Fruit fly (Drosophila melanogaster) whole organism, wandering third instar larva: ENCODE data around the gene Ugt37B1.

Experiments used
- CG32264 ChIP-seq: fragments of 200-800 bp; sonication (Bioruptor generic); optimal IDR thresholded peaks from 2 replicates; lab custom pipeline; 2016; ENCODE audit warnings: missing biosample characterization, missing genetic modification characterization
- CG9705 ChIP-seq: fragments of 200-800 bp; sonication (Bioruptor generic); optimal IDR thresholded peaks from 2 replicates; lab custom pipeline; 2018; ENCODE audit warnings: missing biosample characterization, mild to moderate bottlenecking, missing genetic modification characterization
- CrebA ChIP-seq: fragments of 200-800 bp; sonication (Bioruptor generic); optimal IDR thresholded peaks from 2 replicates; lab custom pipeline; 2016; ENCODE audit warnings: missing biosample characterization, mild to moderate bottlenecking, missing genetic modification characterization, borderline replicate concordance
- Dfd ChIP-seq: fragments of >200 bp; optimal IDR thresholded peaks from 2 replicates; lab custom pipeline; 2017; ENCODE audit warnings: missing biosample characterization, missing genetic modification characterization
- GATAd ChIP-seq: sonication (Bioruptor generic); optimal IDR thresholded peaks from 2 replicates; lab custom pipeline; 2016; ENCODE audit warnings: missing biosample characterization, missing genetic modification characterization
- HLH106 ChIP-seq: fragments of 200-800 bp; optimal IDR thresholded peaks from 3 replicates; lab custom pipeline; 2019; ENCODE audit warnings: missing biosample characterization, mild to moderate bottlenecking, missing genetic modification characterization, moderate library complexity
- Hnf4 ChIP-seq: fragments of 200-800 bp; sonication (Bioruptor generic); optimal IDR thresholded peaks from 2 replicates; lab custom pipeline; 2016; ENCODE audit warnings: missing biosample characterization, mild to moderate bottlenecking, missing genetic modification characterization
- Hr78 ChIP-seq: fragments of >200 bp; optimal IDR thresholded peaks from 2 replicates; lab custom pipeline; 2017; ENCODE audit warnings: missing biosample characterization, missing genetic modification characterization
- Hr83 ChIP-seq: fragments of 200-300 bp; sonication (Bioruptor generic); optimal IDR thresholded peaks from 2 replicates; lab custom pipeline; 2016; ENCODE audit warnings: missing biosample characterization, mild to moderate bottlenecking, missing genetic modification characterization, moderate library complexity; ENCODE audit not compliant: poor library complexity, severe bottlenecking
- Jra ChIP-seq: sonication (Bioruptor generic); optimal IDR thresholded peaks from 2 replicates; lab custom pipeline; 2016; ENCODE audit warnings: missing biosample characterization, missing genetic modification characterization
- Mio ChIP-seq: sonication (Bioruptor generic); optimal IDR thresholded peaks from 2 replicates; lab custom pipeline; 2016; ENCODE audit warnings: missing biosample characterization, missing genetic modification characterization
- Myc ChIP-seq: fragments of >200 bp; optimal IDR thresholded peaks from 2 replicates; lab custom pipeline; 2017
- N ChIP-seq: fragments of >200 bp; optimal IDR thresholded peaks from 2 replicates; lab custom pipeline; 2018; ENCODE audit warnings: missing biosample characterization, missing external identifiers, missing genetic modification characterization
- OdsH ChIP-seq: fragments of 200-800 bp; sonication (Bioruptor generic); optimal IDR thresholded peaks from 2 replicates; lab custom pipeline; 2016; ENCODE audit warnings: missing biosample characterization, mild to moderate bottlenecking, missing genetic modification characterization
- Sp1 ChIP-seq: fragments of 200-800 bp; sonication (Bioruptor generic); optimal IDR thresholded peaks from 3 replicates; lab custom pipeline; 2019; ENCODE audit warnings: missing biosample characterization, mild to moderate bottlenecking, missing genetic modification characterization, moderate library complexity
- Vsx2 ChIP-seq: fragments of 200-300, 225-300 bp; sonication (Bioruptor generic); optimal IDR thresholded peaks from 2 replicates; lab custom pipeline; 2018; ENCODE audit warnings: missing biosample characterization, missing genetic modification characterization; ENCODE audit not compliant: partially characterized antibody
- br ChIP-seq: fragments of 200-800 bp; sonication (Bioruptor generic); optimal IDR thresholded peaks from 2 replicates; lab custom pipeline; 2016; ENCODE audit warnings: missing biosample characterization, missing genetic modification characterization
- brk ChIP-seq: fragments of 200-800 bp; sonication (Bioruptor generic); optimal IDR thresholded peaks from 2 replicates; lab custom pipeline; 2016; ENCODE audit warnings: missing biosample characterization, mild to moderate bottlenecking, missing genetic modification characterization
- dl ChIP-seq, 2 experiments: fragments of 175-275, 200-275 bp in 1 of 2; fragments of 200-275 bp in 1 of 2; sonication (Bioruptor generic); optimal IDR thresholded peaks; lab custom pipeline; 2018; ENCODE audit warnings: mild to moderate bottlenecking in 2 of 2, missing biosample characterization in 2 of 2, missing genetic modification characterization in 2 of 2, moderate library complexity in 2 of 2; ENCODE audit not compliant: partially characterized antibody in 2 of 2, insufficient read depth in 1 of 2
- dmrt93B ChIP-seq: fragments of 200-800 bp; sonication (Bioruptor generic); optimal IDR thresholded peaks from 2 replicates; lab custom pipeline; 2018; ENCODE audit warnings: missing biosample characterization, mild to moderate bottlenecking, missing genetic modification characterization
- dsf ChIP-seq: sonication (Bioruptor generic); optimal IDR thresholded peaks from 2 replicates; lab custom pipeline; 2016; ENCODE audit warnings: missing biosample characterization, missing genetic modification characterization, borderline replicate concordance
- ey ChIP-seq: fragments of 200-800 bp; sonication (Bioruptor generic); optimal IDR thresholded peaks from 2 replicates; lab custom pipeline; 2016; ENCODE audit warnings: missing biosample characterization, missing genetic modification characterization
- foxo ChIP-seq, 2 experiments: fragments of 200-800 bp; sonication (Bioruptor generic); optimal IDR thresholded peaks; 2 replicates in 1 of 2; 3 replicates in 1 of 2; lab custom pipeline; 2016 to 2017; ENCODE audit warnings: missing biosample characterization in 2 of 2, missing genetic modification characterization in 2 of 2
- fru ChIP-seq: fragments of 200-800 bp; sonication (Bioruptor generic); optimal IDR thresholded peaks from 3 replicates; lab custom pipeline; 2016; ENCODE audit warnings: missing biosample characterization, mild to moderate bottlenecking, missing genetic modification characterization
- h ChIP-seq: fragments of 200-800 bp; sonication (Bioruptor generic); optimal IDR thresholded peaks from 3 replicates; lab custom pipeline; 2016; ENCODE audit warnings: missing biosample characterization, mild to moderate bottlenecking, missing genetic modification characterization
- jim ChIP-seq: fragments of 175-275, 200-325 bp; sonication (Bioruptor generic); optimal IDR thresholded peaks from 2 replicates; lab custom pipeline; 2016; ENCODE audit warnings: missing biosample characterization, mild to moderate bottlenecking, missing genetic modification characterization
- lola ChIP-seq: fragments of >200 bp; optimal IDR thresholded peaks from 2 replicates; lab custom pipeline; 2017; ENCODE audit warnings: missing biosample characterization, missing genetic modification characterization
- pan ChIP-seq: fragments of >200 bp; optimal IDR thresholded peaks from 2 replicates; lab custom pipeline; 2017
- psq ChIP-seq: fragments of 200-800 bp; sonication (Bioruptor generic); optimal IDR thresholded peaks from 3 replicates; lab custom pipeline; 2017; ENCODE audit warnings: missing biosample characterization, mild to moderate bottlenecking, missing genetic modification characterization, moderate library complexity
- rgr ChIP-seq: fragments of 200-800 bp; sonication (Bioruptor generic); optimal IDR thresholded peaks from 3 replicates; lab custom pipeline; 2016; ENCODE audit warnings: missing biosample characterization, mild to moderate bottlenecking, missing genetic modification characterization
- sage ChIP-seq: fragments of 200-800 bp; sonication (Bioruptor generic); optimal IDR thresholded peaks from 2 replicates; lab custom pipeline; 2016; ENCODE audit warnings: missing biosample characterization, mild to moderate bottlenecking, missing genetic modification characterization
- sv ChIP-seq: fragments of 200-800 bp; sonication (Bioruptor generic); optimal IDR thresholded peaks from 3 replicates; lab custom pipeline; 2016; ENCODE audit warnings: missing biosample characterization, missing genetic modification characterization
- tai ChIP-seq: sonication (Bioruptor generic); optimal IDR thresholded peaks from 2 replicates; lab custom pipeline; 2016; ENCODE audit warnings: missing biosample characterization, missing genetic modification characterization
- usp ChIP-seq: fragments of >200 bp; optimal IDR thresholded peaks from 2 replicates; lab custom pipeline; 2017; ENCODE audit warnings: missing biosample characterization, missing genetic modification characterization
- woc ChIP-seq: sonication (Bioruptor generic); optimal IDR thresholded peaks from 2 replicates; lab custom pipeline; 2016; ENCODE audit warnings: missing biosample characterization, mild to moderate bottlenecking, missing genetic modification characterization

Gene Ugt37B1

DNA sequence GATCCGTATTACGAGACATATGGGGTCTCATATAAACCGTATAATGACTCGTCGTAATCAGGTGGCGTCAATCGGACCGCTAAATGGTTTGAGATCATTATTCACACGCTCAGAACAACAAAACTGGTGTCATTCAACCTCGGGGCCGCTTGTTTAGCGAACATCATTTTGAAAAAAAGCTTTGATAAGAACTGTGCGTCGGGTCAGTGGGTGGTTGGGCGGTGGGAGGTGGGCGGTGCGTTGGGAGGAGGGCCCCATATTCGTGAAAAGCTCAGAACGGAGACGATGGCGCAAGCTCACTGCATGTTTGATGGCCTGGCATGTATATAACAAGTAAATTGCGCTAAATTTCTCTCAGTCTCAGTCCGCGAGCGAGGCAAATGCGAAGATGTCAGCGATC lies 30.6 kb downstream of the Ugt37B1 start, which contains the start of gene AANATL2:
Gene AANATL2 (plus strand): TSS at position 372 of the 400 bp plus-strand sequence.
- TF ChIP-seq Myc (lab: Kevin White, UChicago) (no peak), CG9705 (GFP tag; lab: Kevin White, UChicago) (no peak), fru (GFP tag; lab: Kevin White, UChicago) (no peak), usp (GFP tag; lab: Kevin White, UChicago) (no peak), ey (GFP tag; lab: Kevin White, UChicago) (no peak), dmrt93B (no peak), Hr78 (GFP tag; lab: Kevin White, UChicago) (no peak), jim (no peak), rgr (GFP tag; lab: Kevin White, UChicago) (no peak), dsf (GFP tag; lab: Kevin White, UChicago) (no peak), pan (lab: Kevin White, UChicago) (no peak), CrebA (GFP tag; lab: Kevin White, UChicago) (no peak), Dfd (GFP tag; lab: Kevin White, UChicago) (no peak), Hr83 (GFP tag; lab: Kevin White, UChicago) (no peak), dl (GFP tag; optimal IDR thresholded peaks at IDR 0.05; lab: Kevin White, UChicago; ENCODE audit: insufficient read depth in 1 of 2, partially characterized antibody in 2 of 2) (no peak), h (GFP tag; lab: Kevin White, UChicago) (no peak), OdsH (GFP tag; lab: Kevin White, UChicago) (no peak), CG32264 (GFP tag; lab: Kevin White, UChicago) (no peak)

DNA sequence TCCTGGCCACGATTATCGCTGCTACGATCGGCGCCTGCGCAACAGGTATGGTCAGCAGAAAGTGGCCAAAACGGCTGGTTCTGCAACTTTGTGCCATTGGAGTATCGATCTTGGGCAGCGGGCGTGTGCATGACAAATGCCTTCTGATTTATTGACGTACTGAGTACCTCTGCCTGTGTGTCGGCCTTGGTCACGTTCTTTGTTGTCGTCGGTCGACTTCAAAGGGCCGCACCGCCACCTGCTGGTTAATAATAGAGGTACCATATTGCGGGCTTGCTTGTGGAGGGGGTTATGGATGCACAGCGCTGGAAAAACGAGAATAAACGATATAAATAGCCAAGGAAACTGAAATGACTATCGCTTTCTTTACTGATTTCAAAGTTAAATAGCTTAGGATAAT lies 34.8 kb downstream of the Ugt37B1 start:
- TF ChIP-seq N (GFP tag; lab: Kevin White, UChicago), result no peak
- TF ChIP-seq Hnf4 (GFP tag; lab: Kevin White, UChicago), result no peak

DNA sequence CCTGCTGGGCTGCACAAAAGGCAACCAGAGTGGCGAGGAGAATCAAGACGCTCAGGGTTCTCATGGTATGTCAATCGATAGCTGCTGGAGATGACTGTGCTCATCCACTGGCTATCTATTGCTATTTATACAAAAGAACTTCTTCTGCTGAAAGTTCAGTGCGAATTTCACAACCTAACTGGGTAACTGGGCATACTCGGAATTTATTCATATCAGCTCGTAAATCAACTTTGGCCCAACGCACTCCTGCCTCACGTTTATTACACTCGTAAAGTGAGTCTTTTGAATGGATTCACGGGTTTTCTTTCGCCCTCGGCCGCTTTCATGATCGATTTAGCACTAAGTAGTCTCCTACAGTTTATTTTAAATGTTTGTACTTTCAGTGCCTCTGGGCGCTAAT lies 39.5 kb downstream of the Ugt37B1 start, which contains the start of gene CG13983:
Gene CG13983 (minus strand): TSS at position 101 of the 400 bp plus-strand sequence.
- no peak for TF ChIP-seq Myc (lab: Kevin White, UChicago)
- TF ChIP-seq Mio, result no peak
- no peak for TF ChIP-seq Hr78 (GFP tag; lab: Kevin White, UChicago)
- TF ChIP-seq Sp1 (GFP tag; lab: Kevin White, UChicago), result no peak

DNA sequence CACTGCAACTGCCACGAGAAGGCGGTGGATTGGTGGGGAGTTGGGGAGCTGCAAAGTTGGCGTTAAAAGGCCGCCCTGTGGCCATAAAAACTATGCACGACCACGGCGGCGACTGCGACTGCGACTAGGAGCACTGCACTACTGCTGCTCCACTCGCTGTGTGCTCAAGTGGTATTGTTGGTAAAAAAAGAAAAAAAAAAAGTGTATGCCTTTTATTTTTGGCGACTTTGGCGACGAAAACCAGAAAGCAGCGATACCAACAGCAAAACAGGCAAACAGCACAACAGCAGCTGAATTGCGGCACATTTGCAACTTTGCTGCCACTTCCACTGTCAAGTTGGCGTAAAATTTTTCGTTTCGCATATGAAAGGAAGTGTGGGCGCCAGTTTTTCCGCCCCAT lies 46.5 kb downstream of the Ugt37B1 start:
- TF ChIP-seq HLH106 (tag; lab: Kevin White, UChicago) (no peak), usp (GFP tag; lab: Kevin White, UChicago) (no peak), Myc (lab: Kevin White, UChicago) (no peak), N (GFP tag; lab: Kevin White, UChicago) (no peak), pan (lab: Kevin White, UChicago) (no peak), dl (GFP tag; optimal IDR thresholded peaks at IDR 0.05; lab: Kevin White, UChicago; ENCODE audit: insufficient read depth in 1 of 2, partially characterized antibody in 2 of 2) (no peak), jim (no peak), CG32264 (GFP tag; lab: Kevin White, UChicago) (no peak), dmrt93B (no peak), lola (no peak), CrebA (GFP tag; lab: Kevin White, UChicago) (no peak)

DNA sequence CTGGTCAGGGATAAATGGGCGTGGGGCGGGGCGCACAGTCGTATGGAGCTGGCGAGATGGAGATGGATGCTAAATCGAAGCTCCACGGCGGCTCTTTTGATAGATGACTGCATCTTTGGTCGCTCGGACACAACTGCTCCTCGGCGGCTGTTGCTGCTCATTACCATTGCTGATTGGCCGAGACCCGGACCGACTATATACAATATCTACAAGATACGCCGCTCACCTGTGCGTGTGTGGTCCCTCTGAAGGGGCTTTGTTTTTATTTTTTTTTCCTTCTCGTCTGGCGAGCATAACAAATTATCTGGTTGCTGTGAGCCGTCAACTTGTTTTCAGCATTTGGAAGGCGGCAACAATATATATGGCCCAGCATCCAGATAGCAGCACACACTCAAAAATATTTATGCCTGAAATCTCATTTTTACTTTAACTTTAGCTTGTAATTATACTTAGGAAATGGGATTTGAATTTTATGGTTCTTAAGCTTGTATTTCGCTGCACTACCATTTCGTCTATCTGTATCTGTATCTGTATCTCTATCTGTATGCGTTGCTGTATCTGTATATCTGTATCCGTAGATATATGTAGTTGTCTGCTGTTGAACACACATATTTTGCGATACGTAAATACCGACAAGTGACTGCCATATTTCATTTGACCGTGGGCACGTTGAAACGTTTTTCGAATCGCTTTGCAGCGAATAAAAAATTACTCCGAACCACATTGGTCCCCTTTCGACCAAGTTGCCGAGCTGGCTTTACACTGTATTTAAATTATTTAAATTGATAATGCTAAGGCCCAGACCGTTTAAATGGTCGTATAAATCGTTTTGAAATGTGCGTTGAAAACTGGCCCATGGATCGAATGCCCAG lies 49.4 kb downstream of the Ugt37B1 start:
- TF ChIP-seq dsf (GFP tag; lab: Kevin White, UChicago) (no peak), HLH106 (tag; lab: Kevin White, UChicago) (peak; percentile 18), CrebA (GFP tag; lab: Kevin White, UChicago) (no peak), CG9705 (GFP tag; lab: Kevin White, UChicago) (no peak), OdsH (GFP tag; lab: Kevin White, UChicago) (peak; percentile 2), usp (GFP tag; lab: Kevin White, UChicago) (no peak), Dfd (GFP tag; lab: Kevin White, UChicago) (no peak), Mio (no peak), N (GFP tag; lab: Kevin White, UChicago) (no peak), sv (GFP tag; lab: Kevin White, UChicago) (no peak), Jra (GFP tag; lab: Kevin White, UChicago) (no peak), brk (no peak), Myc (lab: Kevin White, UChicago) (no peak), h (GFP tag; lab: Kevin White, UChicago) (peak; percentile 61), br (GFP tag; lab: Kevin White, UChicago) (no peak), Sp1 (GFP tag; lab: Kevin White, UChicago) (no peak), foxo (GFP tag; optimal IDR thresholded peaks at IDR 0.05; lab: Kevin White, UChicago) (peak in 1 of 2 experiments; percentile 41), GATAd (GFP tag; lab: Kevin White, UChicago) (no peak), jim (no peak), Hnf4 (GFP tag; lab: Kevin White, UChicago) (no peak), dl (GFP tag; optimal IDR thresholded peaks at IDR 0.05; lab: Kevin White, UChicago; ENCODE audit: insufficient read depth in 1 of 2, partially characterized antibody in 2 of 2) (no peak), psq (GFP tag; lab: Kevin White, UChicago) (no peak), sage (GFP tag; lab: Kevin White, UChicago) (no peak), ey (GFP tag; lab: Kevin White, UChicago) (peak; percentile 1), Vsx2 (GFP tag; lab: Kevin White, UChicago) (no peak), rgr (GFP tag; lab: Kevin White, UChicago) (peak; percentile 8), tai (GFP tag; lab: Kevin White, UChicago) (no peak), woc (no peak), CG32264 (GFP tag; lab: Kevin White, UChicago) (no peak)
